Worm (Caenorhabditis elegans) whole organism, L3 larva: ENCODE data around the gene F26F4.8.

Experiments
- R02D3.7 ChIP-seq: fragments of 150-350 bp; optimal IDR thresholded peaks from 2 replicates; lab custom pipeline; 2014; ENCODE audit warnings: missing biosample characterization, missing genetic modification characterization
- ZK546.5 ChIP-seq: sonication (generic microtip); optimal IDR thresholded peaks from 2 replicates; lab custom pipeline; 2017; ENCODE audit warnings: missing biosample characterization, missing genetic modification characterization
- aly-2 ChIP-seq: fragments of 150-350 bp; optimal IDR thresholded peaks from 2 replicates; lab custom pipeline; 2014; ENCODE audit warnings: missing biosample characterization, missing genetic modification characterization
- ama-1 ChIP-seq: fragments of 150-350 bp; optimal IDR thresholded peaks from 2 replicates; lab custom pipeline; 2018
- ceh-28 ChIP-seq: fragments of 150-350 bp; optimal IDR thresholded peaks from 2 replicates; lab custom pipeline; 2014; ENCODE audit warnings: missing biosample characterization, missing genetic modification reagents, missing genetic modification characterization
- ceh-82 ChIP-seq: fragments of 150-350 bp; optimal IDR thresholded peaks from 2 replicates; lab custom pipeline; 2014; ENCODE audit warnings: missing biosample characterization, missing genetic modification characterization
- daf-12 ChIP-seq: fragments of 150-350 bp; optimal IDR thresholded peaks from 2 replicates; lab custom pipeline; 2014; ENCODE audit warnings: missing biosample characterization, missing genetic modification reagents, missing genetic modification characterization
- egl-5 ChIP-seq: fragments of 150-350 bp; optimal IDR thresholded peaks from 2 replicates; lab custom pipeline; 2017; ENCODE audit warnings: missing biosample characterization, missing genetic modification reagents, missing genetic modification characterization, inconsistent platforms
- elt-2 ChIP-seq: sonication (generic microtip); optimal IDR thresholded peaks from 2 replicates; lab custom pipeline; 2016; ENCODE audit warnings: missing genetic modification reagents, mild to moderate bottlenecking, missing genetic modification characterization, missing compliant biosample characterization
- fkh-2 ChIP-seq: fragments of 150-350 bp; optimal IDR thresholded peaks from 2 replicates; lab custom pipeline; 2014; ENCODE audit warnings: missing biosample characterization, missing genetic modification reagents, missing genetic modification characterization
- hmg-11 ChIP-seq: sonication (generic microtip); optimal IDR thresholded peaks from 2 replicates; lab custom pipeline; 2016; ENCODE audit warnings: missing genetic modification characterization, missing compliant biosample characterization
- jun-1 ChIP-seq: fragments of 150-350 bp; optimal IDR thresholded peaks from 2 replicates; lab custom pipeline; 2014; ENCODE audit warnings: missing biosample characterization, missing genetic modification reagents, missing genetic modification characterization
- lin-39 ChIP-seq: fragments of 150-350 bp; optimal IDR thresholded peaks from 2 replicates; lab custom pipeline; 2018; ENCODE audit warnings: missing biosample characterization, missing genetic modification reagents, missing genetic modification characterization
- lsy-12 ChIP-seq: sonication (generic microtip); optimal IDR thresholded peaks from 2 replicates; lab custom pipeline; 2016; ENCODE audit warnings: mild to moderate bottlenecking, missing genetic modification characterization, missing compliant biosample characterization
- mdl-1 ChIP-seq: fragments of 150-350 bp; optimal IDR thresholded peaks from 2 replicates; lab custom pipeline; 2014; ENCODE audit warnings: missing biosample characterization, missing genetic modification characterization
- mml-1 ChIP-seq: fragments of 150-350 bp; sonication (generic microtip); optimal IDR thresholded peaks from 3 replicates; lab custom pipeline; 2014; ENCODE audit warnings: missing biosample characterization, missing genetic modification characterization
- nfya-1 ChIP-seq: sonication (generic microtip); optimal IDR thresholded peaks from 2 replicates; lab custom pipeline; 2017; ENCODE audit warnings: missing genetic modification characterization, mild to moderate bottlenecking, missing compliant biosample characterization, antibody characterized with exemption, moderate library complexity; ENCODE audit not compliant: insufficient read depth
- nhr-11 ChIP-seq: fragments of 150-350 bp; optimal IDR thresholded peaks from 2 replicates; lab custom pipeline; 2014; ENCODE audit warnings: missing biosample characterization, missing genetic modification characterization
- nhr-12 ChIP-seq: fragments of 150-350 bp; optimal IDR thresholded peaks from 2 replicates; lab custom pipeline; 2014; ENCODE audit warnings: missing biosample characterization, missing genetic modification characterization
- nhr-23 ChIP-seq: fragments of 150-350 bp; optimal IDR thresholded peaks from 2 replicates; lab custom pipeline; 2014; ENCODE audit warnings: missing biosample characterization, missing genetic modification reagents, missing genetic modification characterization
- nhr-25 ChIP-seq: sonication (generic microtip); optimal IDR thresholded peaks from 2 replicates; lab custom pipeline; 2017; ENCODE audit warnings: missing biosample characterization, missing genetic modification characterization
- nhr-28 ChIP-seq: fragments of 150-350 bp; optimal IDR thresholded peaks from 2 replicates; lab custom pipeline; 2014; ENCODE audit warnings: missing biosample characterization, missing genetic modification characterization
- nhr-43 ChIP-seq: sonication (generic microtip); optimal IDR thresholded peaks from 2 replicates; lab custom pipeline; 2016; ENCODE audit warnings: mild to moderate bottlenecking, missing genetic modification characterization, missing compliant biosample characterization; ENCODE audit not compliant: poor library complexity, severe bottlenecking
- nhr-67 ChIP-seq: fragments of 150-350 bp; optimal IDR thresholded peaks from 2 replicates; lab custom pipeline; 2014; ENCODE audit warnings: missing biosample characterization, missing genetic modification characterization
- nhr-76 ChIP-seq: fragments of 150-350 bp; sonication (generic microtip); optimal IDR thresholded peaks from 5 replicates; lab custom pipeline; 2014; ENCODE audit warnings: missing biosample characterization, missing genetic modification characterization
- nhr-77 ChIP-seq: fragments of 150-350 bp; optimal IDR thresholded peaks from 2 replicates; lab custom pipeline; 2014; ENCODE audit warnings: missing biosample characterization, missing genetic modification characterization
- pha-4 ChIP-seq: fragments of 150-350 bp; optimal IDR thresholded peaks from 2 replicates; lab custom pipeline; 2014; ENCODE audit warnings: missing biosample characterization, missing genetic modification reagents, missing genetic modification characterization
- sea-2 ChIP-seq: fragments of 150-350 bp; sonication (generic microtip); optimal IDR thresholded peaks from 4 replicates; lab custom pipeline; 2014; ENCODE audit warnings: missing biosample characterization, missing genetic modification reagents, missing genetic modification characterization
- tbx-2 ChIP-seq: sonication (generic microtip); optimal IDR thresholded peaks from 2 replicates; lab custom pipeline; 2016; ENCODE audit warnings: mild to moderate bottlenecking, missing genetic modification characterization, missing compliant biosample characterization
- unc-39 ChIP-seq: sonication (generic microtip); optimal IDR thresholded peaks from 4 replicates; lab custom pipeline; 2017; ENCODE audit warnings: missing biosample characterization, missing genetic modification characterization
- unc-62 ChIP-seq: fragments of 150-350 bp; sonication (generic microtip); optimal IDR thresholded peaks from 4 replicates; lab custom pipeline; 2014; ENCODE audit warnings: missing biosample characterization, missing genetic modification reagents, missing genetic modification characterization
- zag-1 ChIP-seq: fragments of 150-350 bp; optimal IDR thresholded peaks from 2 replicates; lab custom pipeline; 2014; ENCODE audit warnings: missing biosample characterization, missing genetic modification characterization
- ztf-4 ChIP-seq: fragments of 150-350 bp; optimal IDR thresholded peaks from 2 replicates; lab custom pipeline; 2014; ENCODE audit warnings: missing biosample characterization, missing genetic modification characterization

Gene F26F4.8

ce11 chrIII:4948631-4949030, 43.4 kb upstream of the F26F4.8 start:
- TF ChIP-seq egl-5 (tag; lab: Kevin White, UChicago) (no peak), lin-39 (peak; percentile 6), nfya-1 (tag; lab: Kevin White, UChicago) (peak; percentile 9), sea-2 (GFP tag; lab: Kevin White, UChicago) (no peak), aly-2 (no peak), nhr-76 (tag; lab: Kevin White, UChicago) (no peak), unc-62 (GFP tag; lab: Kevin White, UChicago) (no peak), nhr-23 (tag; lab: Kevin White, UChicago) (no peak), mdl-1 (tag; lab: Kevin White, UChicago) (no peak), ama-1 (lab: Kevin White, UChicago) (no peak), ZK546.5 (tag; lab: Kevin White, UChicago) (no peak), zag-1 (tag; lab: Kevin White, UChicago) (no peak), nhr-77 (tag; lab: Kevin White, UChicago) (no peak), nhr-67 (tag; lab: Kevin White, UChicago) (no peak), nhr-28 (tag; lab: Kevin White, UChicago) (no peak)
- TF ChIP-seq, all 47 proteins: peak for 2

ce11 chrIII:4947352-4947751, 42.1 kb upstream of the F26F4.8 start:
- TF ChIP-seq ztf-4 (no peak), nfya-1 (tag; lab: Kevin White, UChicago) (peak; percentile 58), lin-39 (peak; percentile 77), hmg-11 (tag; lab: Kevin White, UChicago) (peak; percentile 47), sea-2 (GFP tag; lab: Kevin White, UChicago) (no peak)

DNA sequence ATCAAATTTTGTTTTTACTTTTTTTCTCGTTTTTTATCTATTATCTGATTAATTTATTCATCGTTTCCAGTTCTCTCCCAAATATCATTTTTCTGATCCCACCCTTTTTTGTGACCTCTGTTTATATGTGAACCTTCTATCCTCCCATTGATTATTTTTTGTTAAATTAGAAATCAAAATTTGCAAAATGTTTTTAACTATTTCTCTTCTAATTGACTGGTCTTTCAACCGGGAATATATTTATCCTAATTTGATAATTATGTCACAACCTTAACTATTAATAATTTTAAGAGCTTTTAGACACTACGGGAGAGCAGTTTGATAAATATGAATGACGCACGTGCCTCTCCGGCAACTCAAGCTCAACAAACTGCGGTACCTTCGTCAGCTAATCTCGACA, 38.9 kb upstream of the F26F4.8 start, which contains the start of gene ntl-9:
TSS of gene ntl-9 (plus strand) at position 301 of the 400 bp plus-strand sequence.
- no peak for TF ChIP-seq ceh-82 (tag; lab: Kevin White, UChicago)
- TF ChIP-seq nhr-12 (tag; lab: Kevin White, UChicago): no peak
- TF ChIP-seq nhr-67 (tag; lab: Kevin White, UChicago): no peak
- TF ChIP-seq lsy-12: no peak
- no peak for TF ChIP-seq pha-4 (tag; lab: Kevin White, UChicago)
- no peak for TF ChIP-seq fkh-2 (tag; lab: Kevin White, UChicago)
- TF ChIP-seq sea-2 (GFP tag; lab: Kevin White, UChicago): no peak
- TF ChIP-seq ztf-4: no peak
- no peak for TF ChIP-seq nhr-25 (tag; lab: Kevin White, UChicago)
- no peak for TF ChIP-seq egl-5 (tag; lab: Kevin White, UChicago)
- no peak for TF ChIP-seq tbx-2 (tag; lab: Kevin White, UChicago)
- TF ChIP-seq elt-2 (tag; lab: Kevin White, UChicago): no peak
- no peak for TF ChIP-seq mml-1 (tag; lab: Kevin White, UChicago)
- no peak for TF ChIP-seq jun-1 (tag; lab: Kevin White, UChicago)
- TF ChIP-seq nhr-43 (tag; lab: Kevin White, UChicago): no peak
- TF ChIP-seq zag-1 (tag; lab: Kevin White, UChicago): no peak
- TF ChIP-seq daf-12 (tag; lab: Kevin White, UChicago): no peak
- TF ChIP-seq nfya-1 (tag; lab: Kevin White, UChicago): no peak
- no peak for TF ChIP-seq hmg-11 (tag; lab: Kevin White, UChicago)
- TF ChIP-seq unc-39 (tag; lab: Kevin White, UChicago): no peak
- TF ChIP-seq, all 47 proteins: peak for 0

DNA sequence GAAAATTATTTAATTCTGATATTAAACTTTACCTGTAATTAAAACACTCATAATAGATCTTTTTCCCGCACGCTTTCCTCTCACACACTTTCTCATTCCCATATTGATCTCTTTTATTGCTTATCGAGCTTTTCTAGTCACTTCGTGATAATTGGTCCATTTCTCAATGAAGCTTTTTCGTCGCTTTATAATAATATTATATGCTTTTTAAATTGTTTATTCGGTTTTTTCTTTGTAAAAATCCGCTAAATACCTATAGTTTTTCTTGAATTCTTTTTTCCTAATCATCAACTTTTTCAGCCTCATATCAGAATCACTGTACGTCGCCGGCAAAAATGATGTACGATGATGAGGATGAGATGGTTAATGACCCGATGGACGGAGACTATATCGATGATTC, 34.0 kb upstream of the F26F4.8 start, which contains the start of gene rpb-2:
TSS of gene rpb-2 (plus strand) at position 301 of the 400 bp plus-strand sequence.
- TF ChIP-seq mdl-1 (tag; lab: Kevin White, UChicago) (no peak), lin-39 (no peak), daf-12 (tag; lab: Kevin White, UChicago) (no peak), ceh-28 (tag; lab: Kevin White, UChicago) (no peak), nfya-1 (tag; lab: Kevin White, UChicago) (no peak), tbx-2 (tag; lab: Kevin White, UChicago) (no peak)
- TF ChIP-seq, all 47 proteins: peak for 0

- no peak for TF ChIP-seq tbx-2 (tag; lab: Kevin White, UChicago)
- no peak for TF ChIP-seq mml-1 (tag; lab: Kevin White, UChicago)
- no peak for TF ChIP-seq nhr-11 (tag; lab: Kevin White, UChicago)
- TF ChIP-seq sea-2 (GFP tag; lab: Kevin White, UChicago): no peak
- TF ChIP-seq ZK546.5 (tag; lab: Kevin White, UChicago): no peak
- no peak for TF ChIP-seq R02D3.7 (tag; lab: Kevin White, UChicago)
- no peak for TF ChIP-seq lsy-12
- no peak for TF ChIP-seq aly-2
- no peak for TF ChIP-seq egl-5 (tag; lab: Kevin White, UChicago)
- TF ChIP-seq nfya-1 (tag; lab: Kevin White, UChicago): no peak
- no peak for TF ChIP-seq ceh-82 (tag; lab: Kevin White, UChicago)
- TF ChIP-seq nhr-28 (tag; lab: Kevin White, UChicago): no peak
- TF ChIP-seq, all 47 proteins: peak for 0
Observed at ce11 chrIII:4937022-4937421, 31.7 kb upstream of the F26F4.8 start, which contains the start of gene fsn-1. TSS of gene fsn-1 (plus strand) at chrIII:4937322.
